Worm (Caenorhabditis elegans) whole organism, L1 larva: ENCODE data around the gene Y22D7AR.7.

Source experiments
- ama-1 ChIP-seq: fragments of 150-350 bp; optimal IDR thresholded peaks from 2 replicates; lab custom pipeline; 2014
- blmp-1 ChIP-seq: fragments of 150-350 bp; optimal IDR thresholded peaks from 2 replicates; lab custom pipeline; 2014; ENCODE audit warnings: missing biosample characterization, missing genetic modification characterization
- efl-1 ChIP-seq, 4 experiments: fragments of 150-350 bp; optimal IDR thresholded peaks in 3 of 4; peaks in 1 of 4; 1 replicate in 1 of 4; 2 replicates in 3 of 4; lab custom pipeline; 2014; ENCODE audit warnings: missing biosample characterization in 2 of 4, missing genetic modification characterization in 2 of 4, missing genetic modification reagents in 2 of 4
- egl-13 ChIP-seq: sonication (generic microtip); optimal IDR thresholded peaks from 2 replicates; lab custom pipeline; 2016; ENCODE audit warnings: missing genotype, missing genetic modification reagents, missing genetic modification characterization, missing compliant biosample characterization
- egl-27 ChIP-seq, 2 experiments: fragments of 150-350 bp in 1 of 2; sonication (generic microtip); optimal IDR thresholded peaks; 3 replicates each; lab custom pipeline; 2017 to 2018; ENCODE audit warnings: missing biosample characterization in 2 of 2, missing genetic modification characterization in 2 of 2, missing genetic modification reagents in 2 of 2
- fkh-8 ChIP-seq: sonication (generic microtip); optimal IDR thresholded peaks from 2 replicates; lab custom pipeline; 2016; ENCODE audit warnings: mild to moderate bottlenecking, missing genetic modification characterization, missing compliant biosample characterization
- nhr-77 ChIP-seq: fragments of 150-350 bp; optimal IDR thresholded peaks from 2 replicates; lab custom pipeline; 2014; ENCODE audit warnings: missing biosample characterization, missing genetic modification characterization
- pqm-1 ChIP-seq: sonication (generic microtip); optimal IDR thresholded peaks from 3 replicates; lab custom pipeline; 2017; ENCODE audit warnings: missing biosample characterization, missing genetic modification characterization
- snpc-4 ChIP-seq: fragments of 150-350 bp; optimal IDR thresholded peaks from 2 replicates; lab custom pipeline; 2014; ENCODE audit warnings: missing biosample characterization, missing genetic modification characterization
- sox-4 ChIP-seq: sonication (generic microtip); optimal IDR thresholded peaks from 2 replicates; lab custom pipeline; 2016; ENCODE audit warnings: missing genetic modification characterization, missing compliant biosample characterization
- sptf-1 ChIP-seq: fragments of 150-350 bp; optimal IDR thresholded peaks from 2 replicates; lab custom pipeline; 2014; ENCODE audit warnings: missing biosample characterization, missing genetic modification characterization
- tbx-2 ChIP-seq: sonication (generic microtip); optimal IDR thresholded peaks from 2 replicates; lab custom pipeline; 2016; ENCODE audit warnings: missing genetic modification characterization, missing compliant biosample characterization
- unc-98 ChIP-seq: fragments of 200-800 bp; sonication (Bioruptor generic); IDR thresholded peaks from 2 replicates; pipeline ENCODE4 v1.3.6; 2022; ENCODE audit warnings: missing genetic modification characterization, missing compliant biosample characterization
- ztf-4 ChIP-seq: fragments of 150-350 bp; optimal IDR thresholded peaks from 2 replicates; lab custom pipeline; 2014; ENCODE audit warnings: missing biosample characterization, missing genetic modification characterization

- TF ChIP-seq sox-4 (tag; lab: Kevin White, UChicago) (no peak), ama-1 (lab: Kevin White, UChicago) (no peak), blmp-1 (tag; lab: Kevin White, UChicago) (no peak), snpc-4 (tag; lab: Kevin White, UChicago) (no peak), efl-1 (optimal IDR thresholded peaks at IDR 0.05; lab: Kevin White, UChicago) (no peak), efl-1 (GFP tag; optimal IDR thresholded peaks at IDR 0.05 in 1 of 2; lab: Kevin White, UChicago) (no peak), egl-27 (tag; optimal IDR thresholded peaks at IDR 0.05; lab: Kevin White, UChicago) (no peak), ztf-4 (tag; lab: Kevin White, UChicago) (no peak), egl-13 (tag; lab: Kevin White, UChicago) (no peak), unc-98 (GFP tag; lab: Robert Waterston, UW) (no peak), tbx-2 (no peak), fkh-8 (no peak), nhr-77 (tag; lab: Kevin White, UChicago) (no peak), sptf-1 (tag; lab: Kevin White, UChicago) (no peak), pqm-1 (tag; lab: Kevin White, UChicago) (no peak)
These were observed 17.9 kb upstream of the Y22D7AR.7 start, which contains the start of the genes fbxa-13 and Y22D7AR.2 for ce11 chrIII:1705799-1706198.
